Fruit fly (Drosophila melanogaster): ENCODE measurements around the gene Sec8.

The Sec8 gene

dm6 chr3R:5778731-5779593 lies 20.2 kb upstream of the Sec8 start, which contains the start of gene jagn (continued):
- TF ChIP-seq CG31627 (GFP tag; optimal IDR thresholded peaks at IDR 0.05) (peak; percentile 73), CG3919 (GFP tag; optimal IDR thresholded peaks at IDR 0.05) (peak; percentile 56), Lpt (GFP tag; optimal IDR thresholded peaks at IDR 0.05) (no peak), CG16779 (tag; optimal IDR thresholded peaks at IDR 0.05) (no peak), esn (GFP tag; optimal IDR thresholded peaks at IDR 0.05) (peak; percentile 72), cyc (GFP tag; optimal IDR thresholded peaks at IDR 0.05) (peak; percentile 54), fd59A (GFP tag; optimal IDR thresholded peaks at IDR 0.05) (no peak), CG11762 (GFP tag; optimal IDR thresholded peaks at IDR 0.05; ENCODE audit: insufficient read depth) (no peak)

- TF ChIP-seq topi (GFP tag; optimal IDR thresholded peaks at IDR 0.05) (no peak), svp (GFP tag) (peak; percentile 20)
Observed at dm6 chr3R:5772433-5772832, 13.6 kb upstream of the Sec8 start.

- TF ChIP-seq dac (GFP tag; optimal IDR thresholded peaks at IDR 0.05) (no peak), eg (GFP tag; IDR thresholded peaks at IDR 0.05) (0 out of 3 replicates have a peak, but pooled peaks have one; percentile 21)
Observed at dm6 chr3R:5771614-5772202, 12.9 kb upstream of the Sec8 start.

dm6 chr3R:5760980-5761379 lies 2.2 kb upstream of the Sec8 start:
- peak; percentile 55 for TF ChIP-seq fkh (GFP tag; optimal IDR thresholded peaks at IDR 0.05)
- no peak for TF ChIP-seq CG6808 (GFP tag; optimal IDR thresholded peaks at IDR 0.05)

- TF ChIP-seq fkh (GFP tag; optimal IDR thresholded peaks at IDR 0.05) (no peak), esn (GFP tag; optimal IDR thresholded peaks at IDR 0.05) (no peak), eg (GFP tag; IDR thresholded peaks at IDR 0.05) (no peak), Gug (GFP tag; IDR thresholded peaks at IDR 0.05) (no peak), Eip75B (GFP tag; optimal IDR thresholded peaks at IDR 0.05) (no peak), CG6808 (GFP tag; optimal IDR thresholded peaks at IDR 0.05) (no peak), Met (GFP tag; optimal IDR thresholded peaks at IDR 0.05) (no peak), lz (GFP tag; optimal IDR thresholded peaks at IDR 0.05) (no peak)
Observed at dm6 chr3R:5754594-5754993, 4.2 kb downstream of the Sec8 start, which contains the start of gene Dcps. Gene Dcps (minus strand): TSS chr3R:5754774.

- TF ChIP-seq fkh (GFP tag; optimal IDR thresholded peaks at IDR 0.05) (peak; percentile 64), CG34406 (GFP tag; optimal IDR thresholded peaks at IDR 0.05) (no peak)
Observed at dm6 chr3R:5746646-5747045, 12.2 kb downstream of the Sec8 start.

dm6 chr3R:5742278-5743196 lies 16.3 kb downstream of the Sec8 start, which contains the start of the genes Sym and Madm:
Gene Sym (minus strand): TSS chr3R:5742476.
Gene Madm (plus strand): TSS chr3R:5742510.
- TF ChIP-seq Ets96B (tag; optimal IDR thresholded peaks at IDR 0.05), result peak; percentile 10
- TF ChIP-seq Eip78C (GFP tag), result peak; percentile 76
- no peak for TF ChIP-seq CG11902 (GFP tag; optimal IDR thresholded peaks at IDR 0.05)
- peak; percentile 49 for TF ChIP-seq esn (GFP tag; optimal IDR thresholded peaks at IDR 0.05)
- no peak for TF ChIP-seq eg (GFP tag; IDR thresholded peaks at IDR 0.05)
- no peak for TF ChIP-seq CG6163 (GFP tag; IDR thresholded peaks at IDR 0.05)
- TF ChIP-seq Sox14 (GFP tag; optimal IDR thresholded peaks at IDR 0.05), result peak; percentile 41
- no peak for TF ChIP-seq CG6854 (GFP tag; optimal IDR thresholded peaks at IDR 0.05)
- TF ChIP-seq CG3032 (tag; optimal IDR thresholded peaks at IDR 0.05), result peak; percentile 26
- 0 out of 3 replicates have a peak, but pooled peaks have one; percentile 22 for TF ChIP-seq CG8119 (GFP tag; IDR thresholded peaks at IDR 0.05)
- TF ChIP-seq achi (GFP tag; optimal IDR thresholded peaks at IDR 0.05), result no peak
- no peak for TF ChIP-seq CG7368 (GFP tag; optimal IDR thresholded peaks at IDR 0.05)
- TF ChIP-seq CG1621 (tag; optimal IDR thresholded peaks at IDR 0.05), result peak; percentile 42
- TF ChIP-seq dsx (GFP tag; optimal IDR thresholded peaks at IDR 0.05; ENCODE audit: poor library complexity, severe bottlenecking), result no peak
- no peak for TF ChIP-seq CG3919 (GFP tag; optimal IDR thresholded peaks at IDR 0.05)
- no peak for TF ChIP-seq Hr39 (GFP tag; optimal IDR thresholded peaks at IDR 0.05)
- no peak for TF ChIP-seq vri (GFP tag; optimal IDR thresholded peaks at IDR 0.05)
- no peak for TF ChIP-seq Blimp-1 (GFP tag; optimal IDR thresholded peaks at IDR 0.05)
- no peak for TF ChIP-seq CG16779 (tag; optimal IDR thresholded peaks at IDR 0.05)
- TF ChIP-seq cyc (GFP tag; optimal IDR thresholded peaks at IDR 0.05), result peak; percentile 41
- TF ChIP-seq CG31627 (GFP tag; optimal IDR thresholded peaks at IDR 0.05), result peak; percentile 55
